Fruit fly (Drosophila melanogaster): ENCODE data around the gene Axud1.
A peak's percentile ranks its signal among the peaks of the same experiment; 100 is the strongest.

Axud1 gene

dm6 chr2L:2397080-2397479, 31.9 kb downstream of the Axud1 start (continued):
- TF ChIP-seq onecut (GFP tag; IDR thresholded peaks at IDR 0.05) (peak; percentile 21; the same call in 1 of the 2 replicates), row (GFP tag; IDR thresholded peaks at IDR 0.05) (peak; percentile 32; the same call in 1 of the 3 replicates), CG11696 (GFP tag; IDR thresholded peaks at IDR 0.05) (no peak), Hey (tag; optimal IDR thresholded peaks at IDR 0.05) (peak; percentile 49)

DNA sequence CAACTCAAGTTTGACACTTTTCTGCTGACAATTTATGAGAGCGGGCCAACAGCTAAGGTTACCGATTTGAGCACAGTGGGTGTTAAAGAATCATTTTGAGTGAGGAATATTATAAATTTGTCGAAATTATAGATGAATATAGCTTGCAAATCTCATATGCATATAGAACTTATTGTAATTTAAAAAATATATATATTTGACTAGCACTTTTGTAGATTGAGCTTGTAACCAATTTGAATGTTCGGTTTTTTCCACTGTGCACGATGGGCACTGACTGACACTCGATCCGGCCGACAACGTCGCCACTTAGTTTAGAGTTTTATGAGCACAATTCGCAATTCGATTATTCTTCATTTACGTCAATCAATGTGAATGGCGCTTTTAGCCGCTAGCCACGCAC, 33.3 kb downstream of the Axud1 start:
- TF ChIP-seq row (GFP tag; IDR thresholded peaks at IDR 0.05) (peak; percentile 37; the same call in 1 of the 3 replicates), phol (tag; optimal IDR thresholded peaks at IDR 0.05) (peak; percentile 16), CG17359 (tag; optimal IDR thresholded peaks at IDR 0.05) (peak; percentile 14), CG32532 (GFP tag; IDR thresholded peaks at IDR 0.05) (0 out of 2 replicates have a peak, but pooled peaks have one; percentile 12), CG2712 (tag; optimal IDR thresholded peaks at IDR 0.05) (peak; percentile 12), Ada2b (GFP tag; IDR thresholded peaks at IDR 0.05) (0 out of 2 replicates have a peak, but pooled peaks have one; percentile 5), vvl (GFP tag; IDR thresholded peaks at IDR 0.05) (peak; percentile 30; the same call in 1 of the 2 replicates), lab (GFP tag; optimal IDR thresholded peaks at IDR 0.05) (peak; percentile 4), ranshi (GFP tag; IDR thresholded peaks at IDR 0.05) (0 out of 2 replicates have a peak, but pooled peaks have one; percentile 22), HLH3B (GFP tag; IDR thresholded peaks at IDR 0.05) (0 out of 2 replicates have a peak, but pooled peaks have one; percentile 10), CG2678 (tag; optimal IDR thresholded peaks at IDR 0.05) (peak; percentile 36), CG10366 (GFP tag; IDR thresholded peaks at IDR 0.05) (peak; percentile 11; the same call in 1 of the 2 replicates), CG33557 (GFP tag; optimal IDR thresholded peaks at IDR 0.05) (no peak), CG2116 (GFP tag; optimal IDR thresholded peaks at IDR 0.05) (no peak), zen2 (GFP tag; IDR thresholded peaks at IDR 0.05; ENCODE audit: partially characterized antibody) (no peak), CG17385 (GFP tag; optimal IDR thresholded peaks at IDR 0.05) (no peak), slp2 (GFP tag; optimal IDR thresholded peaks at IDR 0.05) (no peak), ttk (GFP tag; IDR thresholded peaks at IDR 0.05) (peak; percentile 6; the same call in 1 of the 2 replicates), CG7839 (tag; optimal IDR thresholded peaks at IDR 0.05) (peak; percentile 12), Xrp1 (GFP tag; IDR thresholded peaks at IDR 0.05) (peak; percentile 29; the same call in 1 of the 2 replicates), slbo (GFP tag; IDR thresholded peaks at IDR 0.05) (0 out of 2 replicates have a peak, but pooled peaks have one; percentile 19), CG43689 (GFP tag; IDR thresholded peaks at IDR 0.05) (no peak), fd64A (GFP tag; optimal IDR thresholded peaks at IDR 0.05) (no peak), sc (optimal IDR thresholded peaks at IDR 0.05) (no peak), sc (GFP tag; optimal IDR thresholded peaks at IDR 0.05) (no peak), wdn (GFP tag; IDR thresholded peaks at IDR 0.05) (0 out of 2 replicates have a peak, but pooled peaks have one; percentile 33), CG11696 (GFP tag; IDR thresholded peaks at IDR 0.05) (0 out of 2 replicates have a peak, but pooled peaks have one; percentile 9), Hr39 (optimal IDR thresholded peaks at IDR 0.05) (no peak), Oli (tag; optimal IDR thresholded peaks at IDR 0.05) (peak; percentile 24), chinmo (GFP tag; IDR thresholded peaks at IDR 0.05; ENCODE audit: partially characterized antibody) (no peak), CG6689 (GFP tag; IDR thresholded peaks at IDR 0.05) (0 out of 2 replicates have a peak, but pooled peaks have one; percentile 9), CG11504 (tag; optimal IDR thresholded peaks at IDR 0.05) (peak; percentile 45), bsh (GFP tag; optimal IDR thresholded peaks at IDR 0.05) (peak in 1 of 2 experiments; percentile 36), CG32772 (GFP tag; IDR thresholded peaks at IDR 0.05) (0 out of 2 replicates have a peak, but pooled peaks have one; percentile 33), ab (GFP tag; optimal IDR thresholded peaks at IDR 0.05) (no peak), unpg (GFP tag; optimal IDR thresholded peaks at IDR 0.05) (peak; percentile 27), CG6175 (GFP tag; IDR thresholded peaks at IDR 0.05) (no peak), CG8290 (GFP tag; optimal IDR thresholded peaks at IDR 0.05) (no peak), CG8290 (tag; optimal IDR thresholded peaks at IDR 0.05) (no peak), sob (GFP tag; IDR thresholded peaks at IDR 0.05) (0 out of 2 replicates have a peak, but pooled peaks have one; percentile 22), klu (GFP tag; IDR thresholded peaks at IDR 0.05) (no peak), Ptx1 (GFP tag; IDR thresholded peaks at IDR 0.05) (0 out of 2 replicates have a peak, but pooled peaks have one; percentile 16), sens (GFP tag) (peak; percentile 16), CG5953 (GFP tag; IDR thresholded peaks at IDR 0.05) (no peak), oc (tag; optimal IDR thresholded peaks at IDR 0.05) (no peak), Lhr (GFP tag; optimal IDR thresholded peaks at IDR 0.05) (no peak), CG31441 (GFP tag; IDR thresholded peaks at IDR 0.05) (peak; percentile 53)

All from whole organism, embryonic.